Fruit fly (Drosophila melanogaster) whole organism, adult: Measurements from ENCODE around the gene CheA75a.

Experiments used
- CG11617 ChIP-seq: fragments of 200-800 bp; sonication (Bioruptor generic); optimal IDR thresholded peaks from 2 replicates; lab custom pipeline; 2017; ENCODE audit warnings: mild to moderate bottlenecking, missing biosample characterization, missing genetic modification reagents, missing genetic modification characterization
- CG12768 ChIP-seq: fragments of 200-800 bp; sonication (Bioruptor generic); optimal IDR thresholded peaks from 2 replicates; lab custom pipeline; 2017; ENCODE audit warnings: missing biosample characterization, missing genetic modification characterization, mild to moderate bottlenecking, moderate library complexity, missing genetic modification reagents
- CG14711 ChIP-seq: fragments of 200-800 bp; sonication (Bioruptor generic); optimal IDR thresholded peaks from 2 replicates; lab custom pipeline; 2018; ENCODE audit warnings: missing biosample characterization, mild to moderate bottlenecking, missing genetic modification characterization, moderate library complexity
- CG1620 ChIP-seq: fragments of 200-800 bp; sonication (Bioruptor generic); optimal IDR thresholded peaks from 2 replicates; lab custom pipeline; 2016; ENCODE audit warnings: missing biosample characterization, missing genetic modification characterization
- CG33017 ChIP-seq: fragments of 200-800 bp; sonication (Bioruptor generic); optimal IDR thresholded peaks from 2 replicates; lab custom pipeline; 2018; ENCODE audit warnings: missing biosample characterization, mild to moderate bottlenecking, missing genetic modification characterization, moderate library complexity
- CG5204 ChIP-seq: fragments of 200-800 bp; sonication (Bioruptor generic); optimal IDR thresholded peaks from 2 replicates; lab custom pipeline; 2016; ENCODE audit warnings: missing biosample characterization, missing genetic modification characterization
- CG7045 ChIP-seq: fragments of 200-800 bp; sonication (Bioruptor generic); optimal IDR thresholded peaks from 2 replicates; lab custom pipeline; 2017; ENCODE audit warnings: missing biosample characterization, mild to moderate bottlenecking, missing genetic modification characterization
- CG7101 ChIP-seq: fragments of 200-800 bp; sonication (Bioruptor generic); optimal IDR thresholded peaks from 2 replicates; lab custom pipeline; 2018; ENCODE audit warnings: missing biosample characterization, mild to moderate bottlenecking, missing genetic modification characterization, moderate library complexity
- Clk ChIP-seq: fragments of 200-800 bp; sonication (Bioruptor generic); optimal IDR thresholded peaks from 2 replicates; lab custom pipeline; 2017; ENCODE audit warnings: missing biosample characterization, missing genetic modification characterization
- Crg-1 ChIP-seq: fragments of 200-800 bp; sonication (Bioruptor generic); optimal IDR thresholded peaks from 2 replicates; lab custom pipeline; 2016; ENCODE audit warnings: missing biosample characterization, missing genetic modification characterization
- Hr96 ChIP-seq: fragments of 200-800 bp; sonication (Bioruptor generic); optimal IDR thresholded peaks from 2 replicates; lab custom pipeline; 2016; ENCODE audit warnings: missing biosample characterization, missing genetic modification characterization
- Mnt ChIP-seq: fragments of 200-800 bp; sonication (Bioruptor generic); optimal IDR thresholded peaks from 2 replicates; lab custom pipeline; 2016; ENCODE audit warnings: missing biosample characterization, mild to moderate bottlenecking, missing genetic modification characterization
- bab1 ChIP-seq: fragments of 200-800 bp; sonication (Bioruptor generic); optimal IDR thresholded peaks from 3 replicates; lab custom pipeline; 2019; ENCODE audit warnings: missing biosample characterization, mild to moderate bottlenecking, missing genetic modification characterization, moderate library complexity
- cic ChIP-seq: fragments of 200-800 bp; sonication (Bioruptor generic); optimal IDR thresholded peaks from 2 replicates; lab custom pipeline; 2017; ENCODE audit warnings: missing biosample characterization, mild to moderate bottlenecking, missing genetic modification characterization, moderate library complexity
- cnc ChIP-seq, 2 experiments: fragments of >200 bp; optimal IDR thresholded peaks; 2 replicates each; lab custom pipeline; 2017
- kay ChIP-seq: fragments of 200-800 bp; sonication (Bioruptor generic); peaks from one replicate; lab custom pipeline; 2016; ENCODE audit warnings: missing biosample characterization, missing genetic modification characterization, borderline replicate concordance
- ovo ChIP-seq: fragments of 200-800 bp; sonication (Bioruptor generic); optimal IDR thresholded peaks from 2 replicates; lab custom pipeline; 2016; ENCODE audit warnings: missing biosample characterization, missing genetic modification characterization
- pad ChIP-seq: fragments of 200-800 bp; sonication (Bioruptor generic); optimal IDR thresholded peaks from 3 replicates; lab custom pipeline; 2017; ENCODE audit warnings: missing biosample characterization, missing genetic modification characterization, mild to moderate bottlenecking, moderate library complexity, missing genetic modification reagents
- tj ChIP-seq: fragments of 200-800 bp; sonication (Bioruptor generic); optimal IDR thresholded peaks from 3 replicates; lab custom pipeline; 2017; ENCODE audit warnings: missing biosample characterization, mild to moderate bottlenecking, missing genetic modification characterization, moderate library complexity
- toe ChIP-seq: fragments of 200-800 bp; sonication (Bioruptor generic); optimal IDR thresholded peaks from 2 replicates; lab custom pipeline; 2016; ENCODE audit warnings: missing biosample characterization, missing genetic modification characterization

The CheA75a gene

dm6 chr3L:18225446-18226380 is 26.2 kb upstream of the CheA75a start:
- TF ChIP-seq Mnt (no peak), CG7101 (no peak), cic (no peak), kay (GFP tag; lab: Kevin White, UChicago) (no peak), CG7045 (GFP tag; lab: Kevin White, UChicago) (no peak), Clk (GFP tag; lab: Kevin White, UChicago) (no peak), cnc (optimal IDR thresholded peaks at IDR 0.05; lab: Kevin White, UChicago) (no peak), CG12768 (GFP tag; lab: Kevin White, UChicago) (no peak), CG33017 (no peak), Hr96 (GFP tag; lab: Kevin White, UChicago) (no peak), CG5204 (GFP tag; lab: Kevin White, UChicago) (no peak), ovo (GFP tag; lab: Kevin White, UChicago) (no peak), pad (no peak)

DNA sequence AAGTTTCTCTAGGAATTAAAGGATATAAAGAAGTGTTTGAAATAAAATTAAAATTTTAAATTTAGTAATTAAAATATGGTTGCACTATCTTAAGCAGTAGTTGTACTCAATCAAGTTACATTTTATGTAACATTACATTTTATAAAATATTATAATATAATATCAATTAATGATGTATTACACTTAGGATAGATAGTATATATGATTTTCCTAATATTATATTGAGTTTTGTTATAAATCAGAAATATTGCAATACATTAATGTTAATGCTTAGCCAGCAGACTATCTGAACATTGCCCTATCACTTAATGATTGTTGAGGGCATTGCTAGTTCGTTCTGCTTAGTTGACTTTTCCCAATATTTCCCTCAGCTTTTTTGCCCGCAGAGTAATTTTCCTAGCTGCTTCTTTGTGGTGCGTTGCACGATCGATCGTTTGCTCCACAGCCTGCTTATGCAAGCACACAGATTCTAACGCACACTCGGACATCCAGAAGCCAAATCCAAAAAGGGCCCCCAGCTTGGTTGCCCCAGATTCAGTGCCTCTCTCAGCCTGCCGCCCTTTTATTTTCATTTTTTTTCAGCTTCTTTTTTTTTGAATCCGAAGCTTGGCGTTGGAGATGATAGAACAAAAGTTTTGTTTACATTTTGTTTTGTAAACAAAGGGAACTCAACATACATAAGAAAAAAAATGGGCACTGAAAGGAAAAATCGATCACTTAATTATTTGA is 25.0 kb upstream of the CheA75a start:
- TF ChIP-seq CG5204 (GFP tag; lab: Kevin White, UChicago), result no peak
- TF ChIP-seq pad, result no peak
- no peak for TF ChIP-seq CG11617 (GFP tag; lab: Kevin White, UChicago)
- TF ChIP-seq CG14711 (tag; lab: Kevin White, UChicago), result no peak
- no peak for TF ChIP-seq Crg-1 (GFP tag; lab: Kevin White, UChicago)
- TF ChIP-seq Hr96 (GFP tag; lab: Kevin White, UChicago), result no peak
- TF ChIP-seq cnc (optimal IDR thresholded peaks at IDR 0.05; lab: Kevin White, UChicago), result no peak
- no peak for TF ChIP-seq kay (GFP tag; lab: Kevin White, UChicago)
- TF ChIP-seq CG33017, result no peak
- no peak for TF ChIP-seq tj (GFP tag; lab: Kevin White, UChicago)
- TF ChIP-seq ovo (GFP tag; lab: Kevin White, UChicago), result no peak
- no peak for TF ChIP-seq Clk (GFP tag; lab: Kevin White, UChicago)
- no peak for TF ChIP-seq CG7101
- no peak for TF ChIP-seq bab1 (GFP tag; lab: Kevin White, UChicago)
- no peak for TF ChIP-seq Mnt
- TF ChIP-seq cic, result no peak
- no peak for TF ChIP-seq CG1620 (GFP tag; lab: Kevin White, UChicago)
- TF ChIP-seq CG12768 (GFP tag; lab: Kevin White, UChicago), result no peak
- no peak for TF ChIP-seq toe (GFP tag; lab: Kevin White, UChicago)
- TF ChIP-seq CG7045 (GFP tag; lab: Kevin White, UChicago), result no peak

- TF ChIP-seq cic (no peak), CG5204 (GFP tag; lab: Kevin White, UChicago) (no peak), CG11617 (GFP tag; lab: Kevin White, UChicago) (no peak), ovo (GFP tag; lab: Kevin White, UChicago) (no peak), CG12768 (GFP tag; lab: Kevin White, UChicago) (no peak), CG7101 (no peak), Hr96 (GFP tag; lab: Kevin White, UChicago) (no peak), bab1 (GFP tag; lab: Kevin White, UChicago) (no peak), pad (no peak)
These were observed 24.5 kb upstream of the CheA75a start for dm6 chr3L:18227411-18227716.

- TF ChIP-seq ovo (GFP tag; lab: Kevin White, UChicago), result no peak
- TF ChIP-seq bab1 (GFP tag; lab: Kevin White, UChicago), result no peak
- TF ChIP-seq pad, result no peak
- no peak for TF ChIP-seq CG5204 (GFP tag; lab: Kevin White, UChicago)
- no peak for TF ChIP-seq CG1620 (GFP tag; lab: Kevin White, UChicago)
- no peak for TF ChIP-seq CG11617 (GFP tag; lab: Kevin White, UChicago)
- no peak for TF ChIP-seq Mnt
- TF ChIP-seq CG12768 (GFP tag; lab: Kevin White, UChicago), result no peak
- TF ChIP-seq Clk (GFP tag; lab: Kevin White, UChicago), result no peak
- no peak for TF ChIP-seq CG7101
- no peak for TF ChIP-seq kay (GFP tag; lab: Kevin White, UChicago)
- TF ChIP-seq CG14711 (tag; lab: Kevin White, UChicago), result no peak
- TF ChIP-seq Crg-1 (GFP tag; lab: Kevin White, UChicago), result no peak
- TF ChIP-seq CG33017, result no peak
- TF ChIP-seq cic, result no peak
These were observed 23.4 kb upstream of the CheA75a start for dm6 chr3L:18228527-18228926.

DNA sequence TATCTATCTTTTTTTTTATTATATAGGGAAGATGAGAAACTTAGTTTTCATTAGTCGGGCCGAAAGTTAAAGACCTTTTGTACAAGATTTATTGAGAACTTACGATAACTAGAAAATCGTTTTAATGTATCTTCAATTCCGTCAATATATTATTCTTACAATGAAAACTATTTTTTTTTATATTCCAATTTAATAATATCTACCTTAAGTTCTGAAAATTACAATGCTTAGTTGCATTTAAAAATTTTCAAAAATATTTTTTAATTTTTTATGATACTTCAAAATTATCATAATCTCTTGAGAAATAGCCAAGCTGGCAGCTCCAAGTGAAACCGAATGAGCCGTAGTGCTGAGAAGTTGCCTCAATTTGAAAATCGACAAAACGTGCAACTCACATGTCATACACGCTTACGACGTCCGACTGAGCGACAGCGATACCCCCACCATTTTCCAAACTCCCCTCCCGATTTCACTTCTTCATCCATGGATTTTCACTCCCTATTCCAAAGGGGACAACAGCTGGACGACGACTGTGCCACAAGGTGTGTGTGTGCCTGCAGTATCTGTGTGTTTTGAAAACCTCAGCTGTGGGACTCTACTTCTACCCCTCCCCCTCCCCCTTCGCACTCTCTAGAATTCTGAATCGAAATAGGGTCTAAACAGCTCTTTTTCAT is 22.8 kb upstream of the CheA75a start:
- no peak for TF ChIP-seq CG7101
- TF ChIP-seq CG5204 (GFP tag; lab: Kevin White, UChicago), result no peak
- no peak for TF ChIP-seq Crg-1 (GFP tag; lab: Kevin White, UChicago)
- no peak for TF ChIP-seq cnc (optimal IDR thresholded peaks at IDR 0.05; lab: Kevin White, UChicago)
- no peak for TF ChIP-seq cic
- TF ChIP-seq tj (GFP tag; lab: Kevin White, UChicago), result no peak
- no peak for TF ChIP-seq pad
- no peak for TF ChIP-seq Mnt
- no peak for TF ChIP-seq CG14711 (tag; lab: Kevin White, UChicago)
- TF ChIP-seq kay (GFP tag; lab: Kevin White, UChicago), result no peak
- no peak for TF ChIP-seq CG7045 (GFP tag; lab: Kevin White, UChicago)
- no peak for TF ChIP-seq ovo (GFP tag; lab: Kevin White, UChicago)
- no peak for TF ChIP-seq Hr96 (GFP tag; lab: Kevin White, UChicago)
- no peak for TF ChIP-seq CG11617 (GFP tag; lab: Kevin White, UChicago)
- TF ChIP-seq bab1 (GFP tag; lab: Kevin White, UChicago), result no peak
- no peak for TF ChIP-seq Clk (GFP tag; lab: Kevin White, UChicago)
- TF ChIP-seq toe (GFP tag; lab: Kevin White, UChicago), result no peak
